Worm (Caenorhabditis elegans) whole organism, L2 larva: ENCODE results near the gene pqn-83.

ENCODE experiments used
- R02D3.7 ChIP-seq: fragments of 150-350 bp; optimal IDR thresholded peaks from 2 replicates; lab custom pipeline; 2014; ENCODE audit warnings: missing biosample characterization, missing genetic modification characterization
- ZK546.5 ChIP-seq: sonication (generic microtip); optimal IDR thresholded peaks from 2 replicates; lab custom pipeline; 2017; ENCODE audit warnings: missing biosample characterization, missing genetic modification characterization
- alr-1 ChIP-seq: fragments of 150-350 bp; optimal IDR thresholded peaks from 2 replicates; lab custom pipeline; 2014; ENCODE audit warnings: missing biosample characterization, missing genetic modification characterization
- ama-1 ChIP-seq: fragments of 150-350 bp; optimal IDR thresholded peaks from 2 replicates; lab custom pipeline; 2018; ENCODE audit warnings: inconsistent platforms
- ceh-16 ChIP-seq: fragments of 150-350 bp; optimal IDR thresholded peaks from 2 replicates; lab custom pipeline; 2014; ENCODE audit warnings: missing biosample characterization, missing genetic modification characterization
- ceh-82 ChIP-seq: fragments of 150-350 bp; optimal IDR thresholded peaks from 2 replicates; lab custom pipeline; 2014; ENCODE audit warnings: missing biosample characterization, missing genetic modification characterization
- egl-27 ChIP-seq: sonication (generic microtip); optimal IDR thresholded peaks from 3 replicates; lab custom pipeline; 2017; ENCODE audit warnings: missing biosample characterization, missing genetic modification reagents, missing genetic modification characterization
- lsy-2 ChIP-seq, 2 experiments: fragments of 150-350 bp in 1 of 2; sonication (generic microtip) in 1 of 2; optimal IDR thresholded peaks; 2 replicates each; lab custom pipeline; 2014 to 2017; ENCODE audit warnings: missing biosample characterization in 2 of 2, missing genetic modification characterization in 2 of 2
- mdl-1 ChIP-seq, 2 experiments: fragments of 150-350 bp in 1 of 2; sonication (generic microtip) in 1 of 2; optimal IDR thresholded peaks; 2 replicates each; lab custom pipeline; 2017; ENCODE audit warnings: missing biosample characterization in 2 of 2, missing genetic modification characterization in 2 of 2
- sem-4 ChIP-seq: fragments of 150-350 bp; optimal IDR thresholded peaks from 2 replicates; lab custom pipeline; 2014; ENCODE audit warnings: missing biosample characterization, missing genetic modification reagents, missing genetic modification characterization
- skn-1 ChIP-seq: sonication (generic microtip); optimal IDR thresholded peaks from 2 replicates; lab custom pipeline; 2017; ENCODE audit warnings: missing biosample characterization, missing genetic modification characterization
- snpc-4 ChIP-seq: fragments of 150-350 bp; optimal IDR thresholded peaks from 2 replicates; lab custom pipeline; 2014; ENCODE audit warnings: missing biosample characterization, missing genetic modification characterization
- unc-55 ChIP-seq: fragments of 150-350 bp; sonication (generic microtip); optimal IDR thresholded peaks from 3 replicates; lab custom pipeline; 2014; ENCODE audit warnings: missing biosample characterization, missing genetic modification reagents, missing genetic modification characterization
- unc-62 ChIP-seq: fragments of 150-350 bp; optimal IDR thresholded peaks from 2 replicates; lab custom pipeline; 2014; ENCODE audit warnings: missing biosample characterization, missing genetic modification reagents, missing genetic modification characterization

- TF ChIP-seq unc-62 (GFP tag; lab: Kevin White, UChicago) (no peak), ama-1 (no peak), skn-1 (tag; lab: Kevin White, UChicago) (no peak), ZK546.5 (no peak), snpc-4 (tag; lab: Kevin White, UChicago) (no peak), sem-4 (no peak), unc-55 (no peak), alr-1 (tag; lab: Kevin White, UChicago) (no peak), egl-27 (tag; lab: Kevin White, UChicago) (no peak), lsy-2 (tag; optimal IDR thresholded peaks at IDR 0.05; lab: Kevin White, UChicago) (no peak), ceh-16 (tag; lab: Kevin White, UChicago) (no peak), ceh-82 (tag; lab: Kevin White, UChicago) (no peak), mdl-1 (tag; optimal IDR thresholded peaks at IDR 0.05; lab: Kevin White, UChicago) (no peak), R02D3.7 (tag; lab: Kevin White, UChicago) (no peak)
Observed at ce11 chrIII:13123440-13123839, 24.2 kb upstream of the pqn-83 start.
